Fruit fly (Drosophila melanogaster) whole organism, prepupa: ENCODE measurements around the gene Cdc7.

Experiments
- Blimp-1 ChIP-seq: fragments of 200-800 bp; sonication (Bioruptor generic); optimal IDR thresholded peaks from 3 replicates; lab custom pipeline; 2017; ENCODE audit warnings: missing biosample characterization, missing genetic modification characterization, mild to moderate bottlenecking, moderate library complexity, missing genetic modification reagents
- CG10631 ChIP-seq: fragments of 200-800 bp; sonication (Bioruptor generic); optimal IDR thresholded peaks from 2 replicates; lab custom pipeline; 2016; ENCODE audit warnings: missing biosample characterization, missing genetic modification characterization
- CG10669 ChIP-seq: fragments of 200-800 bp; sonication (Bioruptor generic); optimal IDR thresholded peaks from 3 replicates; lab custom pipeline; 2018; ENCODE audit warnings: missing biosample characterization, mild to moderate bottlenecking, missing genetic modification characterization, moderate library complexity
- CG11294 ChIP-seq: fragments of 200-800 bp; sonication (Bioruptor generic); IDR thresholded peaks from 2 replicates; pipeline ENCODE4 v1.3.6; 2022; ENCODE audit warnings: missing biosample characterization, missing genetic modification characterization
- CG11762 ChIP-seq: fragments of 200-800 bp; sonication (Bioruptor generic); optimal IDR thresholded peaks from 3 replicates; lab custom pipeline; 2016; ENCODE audit warnings: missing biosample characterization, missing genetic modification characterization; ENCODE audit not compliant: insufficient read depth
- CG15336 ChIP-seq: fragments of 200-800 bp; sonication (Bioruptor generic); IDR thresholded peaks from 2 replicates; pipeline ENCODE4 v1.3.6; 2022; ENCODE audit warnings: missing biosample characterization, missing genetic modification characterization
- CG1621 ChIP-seq: fragments of 200-800 bp; sonication (Bioruptor generic); optimal IDR thresholded peaks from 3 replicates; lab custom pipeline; 2018; ENCODE audit warnings: missing biosample characterization, mild to moderate bottlenecking, missing genetic modification characterization
- CG16779 ChIP-seq: fragments of 200-800 bp; sonication (Bioruptor generic); optimal IDR thresholded peaks from 3 replicates; lab custom pipeline; 2017; ENCODE audit warnings: missing biosample characterization, mild to moderate bottlenecking, missing genetic modification characterization
- CG3032 ChIP-seq: fragments of 200-800 bp; optimal IDR thresholded peaks from 2 replicates; lab custom pipeline; 2019; ENCODE audit warnings: missing biosample characterization, mild to moderate bottlenecking, missing genetic modification characterization, moderate library complexity
- CG31627 ChIP-seq: fragments of 200-800 bp; sonication (Bioruptor generic); optimal IDR thresholded peaks from 3 replicates; lab custom pipeline; 2016; ENCODE audit warnings: missing biosample characterization, missing genetic modification characterization
- CG32006 ChIP-seq: fragments of 200-800 bp; sonication (Bioruptor generic); optimal IDR thresholded peaks from 3 replicates; lab custom pipeline; 2017; ENCODE audit warnings: missing biosample characterization, mild to moderate bottlenecking, missing genetic modification characterization
- CG34406 ChIP-seq: fragments of 200-800 bp; sonication (Bioruptor generic); optimal IDR thresholded peaks from 3 replicates; lab custom pipeline; 2016; ENCODE audit warnings: missing biosample characterization, missing genetic modification characterization
- CG3919 ChIP-seq: fragments of 200-800 bp; sonication (Bioruptor generic); optimal IDR thresholded peaks from 3 replicates; lab custom pipeline; 2016; ENCODE audit warnings: missing biosample characterization, missing genetic modification characterization
- CG4318 ChIP-seq: fragments of 200-800 bp; sonication (Bioruptor generic); optimal IDR thresholded peaks from 3 replicates; lab custom pipeline; 2017; ENCODE audit warnings: missing biosample characterization, mild to moderate bottlenecking, missing genetic modification characterization
- CG6163 ChIP-seq: fragments of 200-800 bp; sonication (Bioruptor generic); IDR thresholded peaks from 3 replicates; pipeline ENCODE4 v1.3.6; 2022; ENCODE audit warnings: missing biosample characterization, missing genetic modification characterization
- CG6276 ChIP-seq: fragments of 200-800 bp; sonication (Bioruptor generic); optimal IDR thresholded peaks from 2 replicates; lab custom pipeline; 2017; ENCODE audit warnings: missing biosample characterization, mild to moderate bottlenecking, missing genetic modification characterization
- CG6792 ChIP-seq: fragments of 200-800 bp; sonication (Bioruptor generic); optimal IDR thresholded peaks from 3 replicates; lab custom pipeline; 2016; ENCODE audit warnings: missing biosample characterization, missing genetic modification characterization
- CG6808 ChIP-seq: fragments of 200-800 bp; sonication (Bioruptor generic); optimal IDR thresholded peaks from 3 replicates; lab custom pipeline; 2017; ENCODE audit warnings: missing biosample characterization, missing genetic modification characterization, mild to moderate bottlenecking, moderate library complexity, missing genetic modification reagents
- CG8119 ChIP-seq: fragments of 200-800 bp; sonication (Bioruptor generic); IDR thresholded peaks from 3 replicates; pipeline ENCODE4 v1.3.6; 2022; ENCODE audit warnings: missing biosample characterization, missing genetic modification characterization
- CG8319 ChIP-seq: fragments of 200-800 bp; sonication (Bioruptor generic); optimal IDR thresholded peaks from 3 replicates; lab custom pipeline; 2016; ENCODE audit warnings: missing biosample characterization, missing genetic modification characterization
- CG8632 ChIP-seq: fragments of 200-800 bp; sonication (Bioruptor generic); optimal IDR thresholded peaks from 3 replicates; lab custom pipeline; 2016; ENCODE audit warnings: missing biosample characterization, missing genetic modification characterization
- Eip75B ChIP-seq: fragments of 200-800 bp; sonication (Bioruptor generic); optimal IDR thresholded peaks from 3 replicates; lab custom pipeline; 2016; ENCODE audit warnings: missing biosample characterization, missing genetic modification characterization
- Eip78C ChIP-seq: fragments of 200-800 bp; sonication (Bioruptor generic); peaks from one replicate; lab custom pipeline; 2016; ENCODE audit warnings: missing biosample characterization, missing genetic modification characterization
- Eip93F ChIP-seq: fragments of 200-800 bp; sonication (Bioruptor generic); optimal IDR thresholded peaks from 2 replicates; lab custom pipeline; 2016; ENCODE audit warnings: missing biosample characterization, mild to moderate bottlenecking, missing genetic modification characterization
- Ets96B ChIP-seq: fragments of 200-800 bp; optimal IDR thresholded peaks from 2 replicates; lab custom pipeline; 2019; ENCODE audit warnings: missing biosample characterization, mild to moderate bottlenecking, missing genetic modification characterization, moderate library complexity
- Gug ChIP-seq: fragments of 200-800 bp; sonication (Bioruptor generic); IDR thresholded peaks from 2 replicates; pipeline ENCODE4 v1.3.6; 2022; ENCODE audit warnings: missing biosample characterization, missing genetic modification characterization
- Hr38 ChIP-seq: sonication (Bioruptor generic); optimal IDR thresholded peaks from 2 replicates; lab custom pipeline; 2016; ENCODE audit warnings: missing biosample characterization, missing genetic modification characterization
- Hr4 ChIP-seq: fragments of 200-800 bp; sonication (Bioruptor generic); optimal IDR thresholded peaks from 3 replicates; lab custom pipeline; 2016; ENCODE audit warnings: missing biosample characterization, missing genetic modification characterization
- Lpt ChIP-seq: fragments of 200-800 bp; sonication (Bioruptor generic); optimal IDR thresholded peaks from 3 replicates; lab custom pipeline; 2016; ENCODE audit warnings: missing biosample characterization, missing genetic modification characterization
- Sox102F ChIP-seq: fragments of 200-800 bp; sonication (Bioruptor generic); optimal IDR thresholded peaks from 2 replicates; lab custom pipeline; 2016; ENCODE audit warnings: missing biosample characterization, mild to moderate bottlenecking, missing genetic modification characterization
- Sox14 ChIP-seq: fragments of 200-800 bp; sonication (Bioruptor generic); optimal IDR thresholded peaks from 3 replicates; lab custom pipeline; 2016; ENCODE audit warnings: missing biosample characterization, missing genetic modification characterization
- Sox15 ChIP-seq: fragments of 200-800 bp; sonication (Bioruptor generic); optimal IDR thresholded peaks from 3 replicates; lab custom pipeline; 2016; ENCODE audit warnings: missing biosample characterization, missing genetic modification characterization
- achi ChIP-seq: fragments of 200-800 bp; sonication (Bioruptor generic); optimal IDR thresholded peaks from 3 replicates; lab custom pipeline; 2016; ENCODE audit warnings: missing biosample characterization, missing genetic modification characterization
- acj6 ChIP-seq: fragments of 200-800 bp; sonication (Bioruptor generic); optimal IDR thresholded peaks from 3 replicates; lab custom pipeline; 2016; ENCODE audit warnings: missing biosample characterization, missing genetic modification characterization
- cyc ChIP-seq: fragments of 200-800 bp; sonication (Bioruptor generic); optimal IDR thresholded peaks from 3 replicates; lab custom pipeline; 2016; ENCODE audit warnings: missing biosample characterization, missing genetic modification characterization
- dac ChIP-seq: fragments of 200-800 bp; sonication (Bioruptor generic); optimal IDR thresholded peaks from 2 replicates; lab custom pipeline; 2017; ENCODE audit warnings: missing biosample characterization, mild to moderate bottlenecking, missing genetic modification characterization
- dsx ChIP-seq: fragments of 200-800 bp; optimal IDR thresholded peaks from 3 replicates; lab custom pipeline; 2019; ENCODE audit warnings: missing biosample characterization, mild to moderate bottlenecking, missing genetic modification characterization, moderate library complexity; ENCODE audit not compliant: poor library complexity, severe bottlenecking
- eg ChIP-seq: fragments of 200-800 bp; sonication (Bioruptor generic); IDR thresholded peaks from 3 replicates; pipeline ENCODE4 v1.3.6; 2022; ENCODE audit warnings: missing biosample characterization, missing genetic modification characterization
- esn ChIP-seq: fragments of 200-800 bp; sonication (Bioruptor generic); optimal IDR thresholded peaks from 2 replicates; lab custom pipeline; 2016; ENCODE audit warnings: missing biosample characterization, mild to moderate bottlenecking, missing genetic modification characterization, moderate library complexity
- fd85E ChIP-seq: fragments of 200-800 bp; sonication (Bioruptor generic); optimal IDR thresholded peaks from 3 replicates; lab custom pipeline; 2016; ENCODE audit warnings: missing biosample characterization, missing genetic modification characterization
- fkh ChIP-seq: fragments of 200-800 bp; sonication (Bioruptor generic); optimal IDR thresholded peaks from 3 replicates; lab custom pipeline; 2017; ENCODE audit warnings: missing biosample characterization, mild to moderate bottlenecking, missing genetic modification characterization, moderate library complexity
- net ChIP-seq: fragments of 200-800 bp; sonication (Bioruptor generic); optimal IDR thresholded peaks from 3 replicates; lab custom pipeline; 2016; ENCODE audit warnings: missing biosample characterization, missing genetic modification characterization
- pdm3 ChIP-seq: fragments of 200-800 bp; sonication (Bioruptor generic); optimal IDR thresholded peaks from 3 replicates; lab custom pipeline; 2016; ENCODE audit warnings: missing biosample characterization, missing genetic modification characterization
- salr ChIP-seq, 2 experiments: fragments of 200-800 bp; sonication (Bioruptor generic); optimal IDR thresholded peaks; 3 replicates each; lab custom pipeline; 2016 to 2018; ENCODE audit warnings: missing biosample characterization in 2 of 2, missing genetic modification characterization in 2 of 2, mild to moderate bottlenecking in 1 of 2
- vri ChIP-seq: fragments of 200-800 bp; sonication (Bioruptor generic); optimal IDR thresholded peaks from 3 replicates; lab custom pipeline; 2016; ENCODE audit warnings: missing biosample characterization, mild to moderate bottlenecking, missing genetic modification characterization

Cdc7 gene

DNA sequence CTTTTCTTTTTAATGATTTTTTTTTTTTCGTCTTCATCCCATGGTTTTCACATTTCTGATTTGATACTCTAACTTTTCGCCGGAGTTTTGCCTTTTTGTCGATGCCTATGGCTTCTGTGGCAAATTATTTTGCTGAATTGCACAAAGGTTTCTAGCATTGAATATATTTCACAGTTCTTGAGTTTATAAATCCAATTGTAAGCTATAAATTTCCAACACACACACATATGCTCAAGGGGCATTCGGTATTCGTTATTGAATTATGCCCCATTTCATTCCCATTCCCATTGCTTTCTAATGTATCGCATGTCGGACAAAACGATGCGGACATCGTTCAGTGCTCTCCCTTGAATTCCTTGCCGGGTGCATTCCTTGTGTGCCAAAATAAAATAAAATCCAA, 38.9 kb upstream of the Cdc7 start (continued):
- TF ChIP-seq dsx (GFP tag; lab: Kevin White, UChicago), result no peak
- TF ChIP-seq CG6276 (GFP tag; lab: Kevin White, UChicago), result peak; percentile 9
- peak; percentile 14 for TF ChIP-seq Sox14
- no peak for TF ChIP-seq CG4318 (GFP tag; lab: Kevin White, UChicago)
- TF ChIP-seq pdm3 (GFP tag; lab: Kevin White, UChicago), result peak; percentile 51
- TF ChIP-seq Eip75B (GFP tag; lab: Kevin White, UChicago), result peak; percentile 57
- peak; percentile 10 for TF ChIP-seq Ets96B (tag; lab: Kevin White, UChicago)
- TF ChIP-seq Hr38, result no peak
- peak; percentile 29 for TF ChIP-seq acj6 (GFP tag; lab: Kevin White, UChicago)
- peak; percentile 38 for TF ChIP-seq esn (GFP tag; lab: Kevin White, UChicago)
- peak; percentile 28 for TF ChIP-seq CG10669 (GFP tag; lab: Kevin White, UChicago)
- TF ChIP-seq cyc (GFP tag; lab: Kevin White, UChicago), result peak; percentile 27
- TF ChIP-seq dac (GFP tag; lab: Kevin White, UChicago), result no peak
- peak; percentile 53 for TF ChIP-seq CG8119 (GFP tag; lab: Robert Waterston, UW)
- peak; percentile 71 for TF ChIP-seq CG6163 (GFP tag; lab: Robert Waterston, UW)

DNA sequence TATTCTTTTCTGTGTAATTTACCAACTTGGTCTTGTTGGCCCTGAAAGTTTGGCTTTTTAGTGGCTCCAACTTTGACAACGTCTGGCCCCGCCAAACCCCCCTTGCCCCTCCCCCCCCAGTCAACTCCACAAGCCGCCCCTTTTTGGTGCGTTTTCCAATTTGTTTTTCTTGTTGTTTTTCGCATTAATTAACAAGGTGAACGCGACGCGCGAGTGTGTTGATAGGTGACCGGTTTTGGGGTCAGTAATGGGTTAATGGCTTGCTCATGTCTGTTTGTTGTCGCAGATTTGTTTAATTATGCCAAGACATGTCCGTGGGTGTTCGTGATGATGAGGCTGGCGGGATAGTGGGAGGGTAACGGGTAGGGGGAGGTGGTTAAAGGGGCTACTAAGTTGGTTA, 37.6 kb upstream of the Cdc7 start:
- TF ChIP-seq Hr4 (GFP tag; lab: Kevin White, UChicago) (no peak), vri (GFP tag; lab: Kevin White, UChicago) (no peak), CG4318 (GFP tag; lab: Kevin White, UChicago) (no peak)

DNA sequence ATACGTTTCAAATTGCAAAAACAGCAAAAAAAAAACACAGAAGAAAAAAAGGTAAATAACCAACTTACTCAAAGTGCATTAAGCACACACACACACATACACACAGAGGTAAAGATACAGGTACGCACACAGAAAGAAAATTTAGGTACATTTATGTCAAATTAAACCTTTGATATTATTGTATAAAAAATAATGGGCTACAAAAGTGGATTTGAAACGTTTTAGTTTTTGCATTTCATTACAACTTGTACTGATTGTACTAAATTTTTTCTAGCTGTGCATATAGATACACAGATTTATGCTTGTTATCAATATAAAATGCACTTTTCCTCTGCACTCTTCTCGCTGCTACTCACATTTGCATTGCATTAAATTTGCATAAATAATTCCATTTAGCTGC, 37.0 kb upstream of the Cdc7 start:
- TF ChIP-seq CG8319, result no peak
- no peak for TF ChIP-seq Hr38
- TF ChIP-seq CG3032, result no peak
- peak; percentile 59; the same call in 2 of the 3 replicates for TF ChIP-seq CG6163 (GFP tag; lab: Robert Waterston, UW)
- peak; percentile 69 for TF ChIP-seq CG32006 (GFP tag; lab: Kevin White, UChicago)
- TF ChIP-seq esn (GFP tag; lab: Kevin White, UChicago), result no peak
- peak; percentile 62 for TF ChIP-seq CG15336
- no peak for TF ChIP-seq Blimp-1 (GFP tag; lab: Kevin White, UChicago)
- no peak for TF ChIP-seq CG8632 (GFP tag; lab: Kevin White, UChicago)
- peak; percentile 46 for TF ChIP-seq Gug (GFP tag; lab: Robert Waterston, UW)
- no peak for TF ChIP-seq CG31627 (GFP tag; lab: Kevin White, UChicago)
- peak; percentile 13 for TF ChIP-seq CG11762 (GFP tag; lab: Kevin White, UChicago)
- peak; percentile 70 for TF ChIP-seq Eip78C (GFP tag; lab: Kevin White, UChicago)
- TF ChIP-seq CG6276 (GFP tag; lab: Kevin White, UChicago), result peak; percentile 37
- TF ChIP-seq eg (GFP tag; lab: Robert Waterston, UW), result peak; percentile 78
- no peak for TF ChIP-seq CG34406
- TF ChIP-seq cyc (GFP tag; lab: Kevin White, UChicago), result no peak
- TF ChIP-seq Hr4 (GFP tag; lab: Kevin White, UChicago), result peak; percentile 49
- TF ChIP-seq CG10631 (GFP tag; lab: Kevin White, UChicago), result peak; percentile 29
- TF ChIP-seq CG10669 (GFP tag; lab: Kevin White, UChicago), result no peak
- TF ChIP-seq CG1621 (tag; lab: Kevin White, UChicago), result no peak
- peak; percentile 42 for TF ChIP-seq pdm3 (GFP tag; lab: Kevin White, UChicago)
- peak; percentile 46 for TF ChIP-seq CG4318 (GFP tag; lab: Kevin White, UChicago)
- peak; percentile 24 for TF ChIP-seq net (GFP tag; lab: Kevin White, UChicago)
- no peak for TF ChIP-seq Sox15 (GFP tag; lab: Kevin White, UChicago)
- peak; percentile 1 for TF ChIP-seq CG6792 (GFP tag; lab: Kevin White, UChicago)
- TF ChIP-seq Ets96B (tag; lab: Kevin White, UChicago), result peak; percentile 33
- TF ChIP-seq fkh (GFP tag; lab: Kevin White, UChicago), result no peak
- peak; percentile 13 for TF ChIP-seq CG6808 (GFP tag; lab: Kevin White, UChicago)
- no peak for TF ChIP-seq Eip93F (GFP tag; lab: Kevin White, UChicago)
- no peak for TF ChIP-seq Sox102F
- TF ChIP-seq CG11294 (GFP tag; lab: Robert Waterston, UW), result 0 out of 2 replicates have a peak, but pooled peaks have one; percentile 24
- no peak for TF ChIP-seq Eip75B (GFP tag; lab: Kevin White, UChicago)
- TF ChIP-seq achi (GFP tag; lab: Kevin White, UChicago), result peak; percentile 35
- peak; percentile 18 for TF ChIP-seq CG3919 (GFP tag; lab: Kevin White, UChicago)
- peak in 1 of 2 experiments; percentile 32 for TF ChIP-seq salr (GFP tag; optimal IDR thresholded peaks at IDR 0.05; lab: Kevin White, UChicago)
- TF ChIP-seq CG8119 (GFP tag; lab: Robert Waterston, UW), result peak; percentile 65
- TF ChIP-seq fd85E, result no peak
- TF ChIP-seq CG16779, result no peak
- TF ChIP-seq Sox14, result no peak
- peak; percentile 12 for TF ChIP-seq Lpt (GFP tag; lab: Kevin White, UChicago)
